Worm (Caenorhabditis elegans) whole organism, L4 larva: Measurements from ENCODE around the gene F44E5.2.

Experiments
- F26F4.8 ChIP-seq: fragments of 200-800 bp; sonication (Bioruptor generic); conservative IDR thresholded peaks from 2 replicates; pipeline ENCODE4 v1.3.6; 2022; ENCODE audit warnings: missing genetic modification characterization, missing compliant biosample characterization
- T20F7.1 ChIP-seq: fragments of 200-800 bp; sonication (Bioruptor generic); optimal IDR thresholded peaks from 2 replicates; lab custom pipeline; 2018; ENCODE audit warnings: mild to moderate bottlenecking, missing genetic modification characterization, missing compliant biosample characterization
- T26A8.4 ChIP-seq: fragments of 200-800 bp; sonication (Bioruptor generic); IDR thresholded peaks from 2 replicates; pipeline ENCODE4 v1.3.6; 2022; ENCODE audit warnings: missing genetic modification characterization, missing compliant biosample characterization
- Y48G9A.11 ChIP-seq: fragments of 200-800 bp; sonication (Bioruptor generic); IDR thresholded peaks from 2 replicates; pipeline ENCODE4 v1.3.6; 2022; ENCODE audit warnings: missing genetic modification reagents, missing genetic modification characterization, missing compliant biosample characterization
- ZK337.2 ChIP-seq: fragments of 200-800 bp; sonication (Bioruptor generic); IDR thresholded peaks from 2 replicates; pipeline ENCODE4 v1.3.6; 2022; ENCODE audit warnings: missing genetic modification reagents, missing genetic modification characterization, missing compliant biosample characterization
- ceh-20 ChIP-seq: fragments of 200-800 bp; sonication (Bioruptor generic); IDR thresholded peaks from 2 replicates; pipeline ENCODE4 v1.3.6; 2022; ENCODE audit warnings: missing genetic modification reagents, missing genetic modification characterization, missing compliant biosample characterization
- ceh-28 ChIP-seq: fragments of 150-350 bp; optimal IDR thresholded peaks from 2 replicates; lab custom pipeline; 2014; ENCODE audit warnings: missing biosample characterization, missing genetic modification reagents, missing genetic modification characterization
- ceh-32 ChIP-seq: sonication (generic microtip); optimal IDR thresholded peaks from 2 replicates; lab custom pipeline; 2016; ENCODE audit warnings: mild to moderate bottlenecking, missing genetic modification characterization, missing compliant biosample characterization; ENCODE audit not compliant: poor library complexity
- ceh-44 ChIP-seq: fragments of 200-800 bp; sonication (Bioruptor generic); IDR thresholded peaks from 2 replicates; pipeline ENCODE4 v1.3.6; 2022; ENCODE audit warnings: missing genetic modification reagents, missing genetic modification characterization, missing compliant biosample characterization
- cey-2 ChIP-seq: sonication (generic microtip); optimal IDR thresholded peaks from 3 replicates; lab custom pipeline; 2017; ENCODE audit warnings: missing genetic modification characterization, mild to moderate bottlenecking, missing compliant biosample characterization, antibody characterized with exemption, borderline replicate concordance; ENCODE audit not compliant: insufficient read depth
- ctbp-1 ChIP-seq: fragments of 200-800 bp; sonication (Bioruptor generic); IDR thresholded peaks from 2 replicates; pipeline ENCODE4 v1.3.6; 2022; ENCODE audit warnings: missing genetic modification reagents, missing genetic modification characterization, missing compliant biosample characterization
- daf-8 ChIP-seq: fragments of 200-800 bp; sonication (Bioruptor generic); IDR thresholded peaks from 2 replicates; pipeline ENCODE4 v1.3.6; 2022; ENCODE audit warnings: missing genetic modification characterization, missing compliant biosample characterization
- dmd-6 ChIP-seq: fragments of 200-800 bp; sonication (Bioruptor generic); IDR thresholded peaks from 2 replicates; pipeline ENCODE4 v1.3.6; 2022; ENCODE audit warnings: missing genetic modification reagents, missing genetic modification characterization, missing compliant biosample characterization
- dve-1 ChIP-seq: sonication (generic microtip); optimal IDR thresholded peaks from 2 replicates; lab custom pipeline; 2017; ENCODE audit warnings: antibody characterized with exemption, mild to moderate bottlenecking, missing genetic modification characterization, missing compliant biosample characterization; ENCODE audit not compliant: insufficient read depth
- egl-27 ChIP-seq: sonication (generic microtip); optimal IDR thresholded peaks from 3 replicates; lab custom pipeline; 2017; ENCODE audit warnings: missing biosample characterization, missing genetic modification reagents, missing genetic modification characterization
- hlh-11 ChIP-seq: fragments of 200-800 bp; sonication (Bioruptor generic); optimal IDR thresholded peaks from 2 replicates; lab custom pipeline; 2018; ENCODE audit warnings: mild to moderate bottlenecking, missing genetic modification characterization, missing compliant biosample characterization
- lim-7 ChIP-seq: fragments of 200-800 bp; sonication (Bioruptor generic); IDR thresholded peaks from 2 replicates; pipeline ENCODE4 v1.3.6; 2022; ENCODE audit warnings: missing genetic modification characterization, missing compliant biosample characterization
- lin-13 ChIP-seq: fragments of 150-350 bp; optimal IDR thresholded peaks from 2 replicates; lab custom pipeline; 2014; ENCODE audit warnings: missing biosample characterization, missing genetic modification reagents, missing genetic modification characterization
- lin-29 ChIP-seq: fragments of 200-800 bp; sonication (Bioruptor generic); IDR thresholded peaks from 2 replicates; pipeline ENCODE4 v1.3.6; 2022; ENCODE audit warnings: missing genetic modification reagents, missing genetic modification characterization, missing compliant biosample characterization
- lin-38 ChIP-seq: fragments of 200-800 bp; sonication (Bioruptor generic); IDR thresholded peaks from 2 replicates; pipeline ENCODE4 v1.3.6; 2022; ENCODE audit warnings: missing genetic modification reagents, missing genetic modification characterization, missing compliant biosample characterization
- lin-39 ChIP-seq: fragments of 150-350 bp; optimal IDR thresholded peaks from 2 replicates; lab custom pipeline; 2014; ENCODE audit warnings: missing biosample characterization, missing genetic modification reagents, missing genetic modification characterization
- lsy-2 ChIP-seq, 2 experiments: fragments of 150-350 bp in 1 of 2; sonication (generic microtip) in 1 of 2; optimal IDR thresholded peaks; 2 replicates each; lab custom pipeline; 2014 to 2017; ENCODE audit warnings: missing biosample characterization in 2 of 2, missing genetic modification characterization in 2 of 2
- madf-5 ChIP-seq, 2 experiments: fragments of 200-800 bp; sonication (Bioruptor generic); IDR thresholded peaks; 2 replicates each; pipeline ENCODE4 v1.3.6; 2022; ENCODE audit warnings: missing compliant biosample characterization in 2 of 2, missing genetic modification characterization in 2 of 2
- mdl-1 ChIP-seq, 2 experiments: fragments of 150-350 bp in 1 of 2; sonication (generic microtip) in 1 of 2; optimal IDR thresholded peaks; 2 replicates each; lab custom pipeline; 2014 to 2017; ENCODE audit warnings: missing biosample characterization in 2 of 2, missing genetic modification characterization in 2 of 2
- mep-1 ChIP-seq: fragments of 150-350 bp; sonication (generic microtip); optimal IDR thresholded peaks from 3 replicates; lab custom pipeline; 2014; ENCODE audit warnings: missing biosample characterization, missing genetic modification characterization
- mes-2 ChIP-seq: sonication (generic microtip); optimal IDR thresholded peaks from 2 replicates; lab custom pipeline; 2016; ENCODE audit warnings: missing genotype, mild to moderate bottlenecking, missing genetic modification characterization, missing compliant biosample characterization; ENCODE audit not compliant: poor library complexity, severe bottlenecking
- mxl-2 ChIP-seq: fragments of 200-800 bp; sonication (Bioruptor generic); conservative IDR thresholded peaks from 2 replicates; pipeline ENCODE4 v1.3.6; 2022; ENCODE audit warnings: missing genetic modification reagents, missing genetic modification characterization, missing compliant biosample characterization
- nhr-10 ChIP-seq: fragments of 150-350 bp; optimal IDR thresholded peaks from 2 replicates; lab custom pipeline; 2014; ENCODE audit warnings: missing biosample characterization, missing genetic modification characterization
- nhr-111 ChIP-seq: fragments of 200-800 bp; sonication (Bioruptor generic); optimal IDR thresholded peaks from 2 replicates; lab custom pipeline; 2018; ENCODE audit warnings: mild to moderate bottlenecking, missing genetic modification characterization, missing compliant biosample characterization
- nhr-41 ChIP-seq: fragments of 200-800 bp; sonication (Bioruptor generic); IDR thresholded peaks from 2 replicates; pipeline ENCODE4 v1.3.6; 2022; ENCODE audit warnings: missing genetic modification reagents, missing genetic modification characterization, missing compliant biosample characterization
- nhr-48 ChIP-seq: sonication (generic microtip); optimal IDR thresholded peaks from 2 replicates; lab custom pipeline; 2016; ENCODE audit warnings: mild to moderate bottlenecking, missing genetic modification characterization, missing compliant biosample characterization
- nhr-77 ChIP-seq: fragments of 150-350 bp; optimal IDR thresholded peaks from 2 replicates; lab custom pipeline; 2014; ENCODE audit warnings: missing biosample characterization, missing genetic modification characterization
- pha-4 ChIP-seq, 2 experiments: fragments of 150-350 bp in 1 of 2; fragments of 200-800 bp in 1 of 2; sonication (Bioruptor generic) in 1 of 2; IDR thresholded peaks in 1 of 2; optimal IDR thresholded peaks in 1 of 2; 2 replicates each; pipeline versions ENCODE4 v1.3.6 to Lab custom; 2014 to 2022; ENCODE audit warnings: missing genetic modification characterization in 2 of 2, missing genetic modification reagents in 2 of 2, missing biosample characterization in 1 of 2, missing compliant biosample characterization in 1 of 2
- pqm-1 ChIP-seq: sonication (generic microtip); optimal IDR thresholded peaks from 2 replicates; lab custom pipeline; 2017; ENCODE audit warnings: missing biosample characterization, missing genetic modification characterization
- set-16 ChIP-seq: fragments of 200-800 bp; sonication (Bioruptor generic); IDR thresholded peaks from 2 replicates; pipeline ENCODE4 v1.3.6; 2022; ENCODE audit warnings: missing genetic modification reagents, missing genetic modification characterization, missing compliant biosample characterization
- snpc-4 ChIP-seq: fragments of 150-350 bp; optimal IDR thresholded peaks from 2 replicates; lab custom pipeline; 2014; ENCODE audit warnings: missing biosample characterization, missing genetic modification characterization
- tag-97 ChIP-seq: fragments of 200-800 bp; sonication (Bioruptor generic); IDR thresholded peaks from 2 replicates; pipeline ENCODE4 v1.3.6; 2022; ENCODE audit warnings: missing genetic modification characterization, missing compliant biosample characterization
- tra-1 ChIP-seq: fragments of 200-800 bp; sonication (Bioruptor generic); IDR thresholded peaks from 2 replicates; pipeline ENCODE4 v1.3.6; 2022; ENCODE audit warnings: missing genetic modification reagents, missing genetic modification characterization, missing compliant biosample characterization
- zfp-2 ChIP-seq: sonication (generic microtip); optimal IDR thresholded peaks from 2 replicates; lab custom pipeline; 2016; ENCODE audit warnings: mild to moderate bottlenecking, missing genetic modification characterization, missing compliant biosample characterization
- zip-2 ChIP-seq: fragments of 150-350 bp; optimal IDR thresholded peaks from 2 replicates; lab custom pipeline; 2014; ENCODE audit warnings: missing biosample characterization, missing genetic modification characterization
- ztf-11 ChIP-seq: fragments of 150-350 bp; optimal IDR thresholded peaks from 2 replicates; lab custom pipeline; 2014; ENCODE audit warnings: missing biosample characterization, missing genetic modification characterization

The F44E5.2 gene

DNA sequence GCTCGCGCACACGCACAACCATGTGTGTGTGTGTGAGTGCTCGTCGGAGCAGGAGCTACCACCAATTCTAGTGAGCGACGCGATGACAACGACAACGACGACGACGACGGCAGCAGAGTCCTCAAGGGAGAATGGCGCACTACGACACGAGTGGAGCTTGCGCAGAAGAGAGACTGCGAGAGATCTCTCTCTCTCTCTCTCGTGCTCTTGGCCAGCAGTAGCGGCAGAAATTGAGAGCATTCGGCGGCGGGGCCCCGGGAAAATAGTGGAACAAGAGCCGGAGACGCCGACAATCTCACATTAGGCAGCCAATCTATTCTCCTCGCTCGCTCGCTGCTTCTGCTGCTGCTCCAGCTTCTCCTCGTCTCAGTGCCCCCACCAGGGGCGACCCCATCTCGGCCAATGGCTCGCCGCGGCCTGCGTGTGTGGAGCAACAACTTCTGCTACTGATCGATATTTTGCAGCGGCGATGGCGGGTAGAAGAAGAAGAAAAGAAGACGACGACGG, 19.7 kb upstream of the F44E5.2 start (continued):
- TF ChIP-seq Y48G9A.11 (GFP tag; lab: Robert Waterston, UW) (no peak), T26A8.4 (GFP tag; lab: Robert Waterston, UW) (no peak), nhr-48 (tag; lab: Kevin White, UChicago) (peak; percentile 18), ctbp-1 (GFP tag; lab: Robert Waterston, UW) (peak; percentile 91), tra-1 (GFP tag; lab: Robert Waterston, UW) (0 out of 2 replicates have a peak, but pooled peaks have one; percentile 17), madf-5 (GFP tag; IDR thresholded peaks at IDR 0.05; lab: Robert Waterston, UW) (0 out of 4 replicates have a peak, but pooled peaks of 1 of the 2 experiments have one; percentile 16), F26F4.8 (GFP tag; lab: Robert Waterston, UW) (no peak), ZK337.2 (GFP tag; lab: Robert Waterston, UW) (no peak), daf-8 (GFP tag; lab: Robert Waterston, UW) (0 out of 2 replicates have a peak, but pooled peaks have one; percentile 72), lin-13 (peak; percentile 1), ceh-20 (GFP tag; lab: Robert Waterston, UW) (peak; percentile 66), set-16 (GFP tag; lab: Robert Waterston, UW) (peak; percentile 99)
- TF ChIP-seq, all 104 proteins: peak for 40

DNA sequence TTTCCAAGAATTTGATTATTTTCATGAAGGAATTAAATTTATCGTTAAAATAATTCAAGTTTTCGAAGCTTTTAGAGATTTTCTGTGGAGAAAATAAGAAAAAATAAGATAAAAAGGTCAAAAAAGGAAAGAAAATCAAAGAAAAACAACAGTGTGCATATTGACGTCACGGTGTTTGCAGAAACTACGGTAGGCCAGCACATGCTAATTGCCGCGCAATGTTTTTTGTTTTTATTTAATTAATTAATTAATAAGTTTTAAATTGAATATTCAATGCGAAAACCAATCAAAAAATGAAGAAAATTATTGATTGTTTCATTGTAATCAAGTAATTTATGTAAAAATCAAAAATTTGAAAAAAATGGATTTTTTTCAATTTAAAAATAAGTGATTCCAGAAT, 18.7 kb upstream of the F44E5.2 start:
- TF ChIP-seq lsy-2 (tag; optimal IDR thresholded peaks at IDR 0.05; lab: Kevin White, UChicago) (peak; percentile 24 to 95), T20F7.1 (GFP tag; lab: Kevin White, UChicago) (peak; percentile 35), tag-97 (no peak), nhr-77 (tag; lab: Kevin White, UChicago) (no peak), lin-38 (GFP tag; lab: Robert Waterston, UW) (0 out of 2 replicates have a peak, but pooled peaks have one; percentile 9), nhr-10 (tag; lab: Kevin White, UChicago) (no peak), mes-2 (peak; percentile 15), nhr-41 (GFP tag; lab: Robert Waterston, UW) (no peak), ztf-11 (tag; lab: Kevin White, UChicago) (no peak), ceh-32 (tag; lab: Kevin White, UChicago) (no peak), lin-39 (tag; lab: Kevin White, UChicago) (no peak)
- TF ChIP-seq, all 104 proteins: peak for 4

DNA sequence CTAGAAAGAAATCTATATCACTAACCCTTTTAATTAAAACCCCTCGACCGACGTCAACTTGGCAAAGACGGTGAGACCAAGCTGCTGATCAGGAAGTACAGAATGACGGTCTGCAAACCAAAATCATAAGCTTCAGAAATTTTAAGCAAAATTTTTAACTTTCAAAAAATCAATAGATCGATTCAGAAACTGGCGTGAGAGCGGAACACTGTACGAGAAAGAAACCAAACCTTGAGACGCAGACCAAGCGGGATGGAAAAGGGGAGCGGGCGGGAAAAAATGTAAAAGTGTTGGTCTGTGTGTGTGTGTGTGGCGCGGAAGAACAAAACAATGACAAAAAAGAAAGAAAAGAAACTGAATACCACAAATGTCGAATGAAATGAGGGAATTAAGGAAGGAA, 18.1 kb upstream of the F44E5.2 start, which contains the start of the genes F44E5.17 and gpb-1:
Gene F44E5.17 (minus strand): TSS at position 101 of the 400 bp plus-strand sequence.
Gene gpb-1 (minus strand): TSS at position 118 of the 400 bp plus-strand sequence.
- TF ChIP-seq daf-8 (GFP tag; lab: Robert Waterston, UW) (no peak), pha-4 (GFP tag; IDR thresholded peaks at IDR 0.05; lab: Robert Waterston, UW) (0 out of 2 replicates have a peak, but pooled peaks have one; percentile 23), pha-4 (tag; optimal IDR thresholded peaks at IDR 0.05; lab: Kevin White, UChicago) (no peak), dve-1 (tag; lab: Kevin White, UChicago) (peak; percentile 22), mep-1 (peak; percentile 20), ceh-28 (peak; percentile 2), mxl-2 (GFP tag; lab: Robert Waterston, UW) (no peak), snpc-4 (tag; lab: Kevin White, UChicago) (no peak), pqm-1 (tag; lab: Kevin White, UChicago) (no peak), T26A8.4 (GFP tag; lab: Robert Waterston, UW) (no peak), egl-27 (no peak)

DNA sequence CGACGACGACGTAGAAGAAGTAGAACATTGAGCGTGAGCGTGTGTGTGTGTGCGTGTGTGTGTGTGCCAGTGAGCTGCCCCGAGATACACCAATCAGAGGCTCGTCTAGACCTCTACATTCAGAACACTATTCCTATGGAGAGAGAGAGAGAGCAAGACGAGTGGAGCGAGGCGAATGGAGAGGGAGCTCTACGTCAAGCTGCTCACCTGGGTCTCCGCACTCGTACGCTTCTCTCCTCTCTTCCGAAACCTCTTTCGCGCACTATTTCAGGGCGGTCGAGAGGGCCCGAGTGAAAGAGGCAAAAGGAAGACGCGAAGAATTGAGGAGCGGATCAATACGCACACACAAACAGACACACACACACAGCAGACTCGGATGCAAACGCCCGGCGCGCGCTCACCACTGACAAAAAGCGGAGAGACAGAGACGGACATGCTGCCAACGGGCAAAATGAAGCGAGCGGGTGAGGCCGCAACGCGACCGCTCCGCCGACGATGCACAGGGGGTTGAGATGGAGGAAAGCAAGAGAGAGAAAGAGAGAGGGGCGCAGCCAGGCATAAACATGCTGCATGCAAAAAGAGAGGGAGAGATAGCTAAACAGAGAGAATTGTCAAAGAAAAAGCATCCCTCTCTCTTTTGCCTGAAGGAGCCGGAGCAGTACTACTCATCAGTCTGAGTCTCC, 16.9 kb upstream of the F44E5.2 start:
- TF ChIP-seq nhr-41 (GFP tag; lab: Robert Waterston, UW) (peak; percentile 55; the same call in 1 of the 2 replicates), zfp-2 (tag; lab: Kevin White, UChicago) (peak; percentile 56), mdl-1 (tag; optimal IDR thresholded peaks at IDR 0.05; lab: Kevin White, UChicago) (peak; percentile 44 to 77), nhr-111 (peak; percentile 40), lin-29 (GFP tag; lab: Robert Waterston, UW) (no peak), nhr-77 (tag; lab: Kevin White, UChicago) (peak; percentile 3), set-16 (GFP tag; lab: Robert Waterston, UW) (peak; percentile 100), ceh-44 (GFP tag; lab: Robert Waterston, UW) (0 out of 2 replicates have a peak, but pooled peaks have one; percentile 18), dve-1 (tag; lab: Kevin White, UChicago) (peak; percentile 57), zip-2 (peak; percentile 55), lim-7 (GFP tag; lab: Robert Waterston, UW) (no peak), ctbp-1 (GFP tag; lab: Robert Waterston, UW) (peak; percentile 75), mes-2 (peak; percentile 58), nhr-10 (tag; lab: Kevin White, UChicago) (peak; percentile 2), cey-2 (tag; lab: Kevin White, UChicago) (no peak), dmd-6 (GFP tag; lab: Robert Waterston, UW) (peak; percentile 62), nhr-48 (tag; lab: Kevin White, UChicago) (peak; percentile 78), hlh-11 (peak; percentile 96)
